Fruit fly (Drosophila melanogaster): ENCODE data around the gene CG6118.

Gene CG6118

dm6 chr3R:15418824-15419530 lies 15.6 kb downstream of the CG6118 start (continued):
- peak; percentile 33; the same call in 1 of the 3 replicates for TF ChIP-seq zfh1 (GFP tag; IDR thresholded peaks at IDR 0.05)
- peak; percentile 85 for TF ChIP-seq CG7839 (tag; optimal IDR thresholded peaks at IDR 0.05)
- TF ChIP-seq toy (GFP tag; IDR thresholded peaks at IDR 0.05), result no peak
- peak; percentile 13 for TF ChIP-seq ewg (GFP tag; optimal IDR thresholded peaks at IDR 0.05)
- TF ChIP-seq CG13123 (GFP tag; optimal IDR thresholded peaks at IDR 0.05), result peak; percentile 50
- no peak for TF ChIP-seq hb (GFP tag; IDR thresholded peaks at IDR 0.05; ENCODE audit: partially characterized antibody)
- TF ChIP-seq CG16815 (GFP tag; optimal IDR thresholded peaks at IDR 0.05), result peak; percentile 87
- TF ChIP-seq abd-A (tag; optimal IDR thresholded peaks at IDR 0.05), result peak; percentile 83
- TF ChIP-seq CG7928 (GFP tag; optimal IDR thresholded peaks at IDR 0.05), result no peak
- no peak for TF ChIP-seq hkb (optimal IDR thresholded peaks at IDR 0.05)
- TF ChIP-seq hkb (GFP tag; IDR thresholded peaks at IDR 0.05), result no peak
- TF ChIP-seq kah (GFP tag; optimal IDR thresholded peaks at IDR 0.05), result no peak
- peak; percentile 89 for TF ChIP-seq CG33557 (GFP tag; optimal IDR thresholded peaks at IDR 0.05)
- no peak for TF ChIP-seq CG31365 (tag; optimal IDR thresholded peaks at IDR 0.05)
- TF ChIP-seq fru (optimal IDR thresholded peaks at IDR 0.05), result no peak
- no peak for TF ChIP-seq tx (GFP tag; optimal IDR thresholded peaks at IDR 0.05)
- peak in 1 of 2 experiments; percentile 34 for TF ChIP-seq chif (GFP tag; optimal IDR thresholded peaks at IDR 0.05)
- peak; percentile 72 for TF ChIP-seq Nf-YB (GFP tag; optimal IDR thresholded peaks at IDR 0.05)
- peak; percentile 70 for TF ChIP-seq E2f1 (GFP tag; IDR thresholded peaks at IDR 0.05)
- peak; percentile 60; the same call in 2 of the 3 replicates for TF ChIP-seq croc (GFP tag; conservative IDR thresholded peaks at IDR 0.05)
- peak; percentile 42 for TF ChIP-seq Nf-YC (tag; optimal IDR thresholded peaks at IDR 0.05)
- no peak for TF ChIP-seq Camta (GFP tag; optimal IDR thresholded peaks at IDR 0.05)
- TF ChIP-seq Lim3 (GFP tag; IDR thresholded peaks at IDR 0.05), result no peak
- TF ChIP-seq fd96Cb (tag; optimal IDR thresholded peaks at IDR 0.05), result peak; percentile 75
- TF ChIP-seq pan (optimal IDR thresholded peaks at IDR 0.05), result no peak
- peak in 1 of 2 experiments; percentile 34 for TF ChIP-seq pan (GFP tag; optimal IDR thresholded peaks at IDR 0.05 in 1 of 2, IDR thresholded peaks at IDR 0.05 in 1 of 2)
- TF ChIP-seq CG1832 (GFP tag; optimal IDR thresholded peaks at IDR 0.05), result no peak
- peak; percentile 31; the same call in 1 of the 2 replicates for TF ChIP-seq E2f2 (GFP tag; IDR thresholded peaks at IDR 0.05)
- peak; percentile 11 to 84 for TF ChIP-seq Hr51 (GFP tag; optimal IDR thresholded peaks at IDR 0.05)
- TF ChIP-seq Sin3A (optimal IDR thresholded peaks at IDR 0.05), result no peak
- no peak for TF ChIP-seq CG34224 (GFP tag; IDR thresholded peaks at IDR 0.05; ENCODE audit: partially characterized antibody)
- TF ChIP-seq Hand (GFP tag; optimal IDR thresholded peaks at IDR 0.05), result peak; percentile 60
- peak; percentile 75 for TF ChIP-seq Kr (GFP tag; optimal IDR thresholded peaks at IDR 0.05)
- no peak for TF ChIP-seq disco-r (GFP tag; optimal IDR thresholded peaks at IDR 0.05)
- no peak for TF ChIP-seq CrebB (tag; optimal IDR thresholded peaks at IDR 0.05)
- TF ChIP-seq CG1024 (GFP tag; IDR thresholded peaks at IDR 0.05), result no peak
- no peak for TF ChIP-seq pita (GFP tag; optimal IDR thresholded peaks at IDR 0.05)
- TF ChIP-seq C15 (GFP tag; IDR thresholded peaks at IDR 0.05), result no peak
- no peak for TF ChIP-seq Bdp1 (GFP tag; optimal IDR thresholded peaks at IDR 0.05)
- peak; percentile 84 for TF ChIP-seq CG11504 (tag; optimal IDR thresholded peaks at IDR 0.05)
- TF ChIP-seq CG7963 (GFP tag; IDR thresholded peaks at IDR 0.05; ENCODE audit: partially characterized antibody), result no peak
- peak; percentile 70 for TF ChIP-seq CG15269 (tag; optimal IDR thresholded peaks at IDR 0.05)
- TF ChIP-seq sc (optimal IDR thresholded peaks at IDR 0.05), result no peak
- TF ChIP-seq sc (GFP tag; optimal IDR thresholded peaks at IDR 0.05), result peak; percentile 62
- no peak for TF ChIP-seq Eip74EF (GFP tag; optimal IDR thresholded peaks at IDR 0.05)
- no peak for TF ChIP-seq CG10959 (GFP tag; IDR thresholded peaks at IDR 0.05)
- TF ChIP-seq lola (GFP tag; optimal IDR thresholded peaks at IDR 0.05), result peak in 1 of 3 experiments; percentile 96
- TF ChIP-seq CG6254 (GFP tag; optimal IDR thresholded peaks at IDR 0.05), result peak; percentile 33
- TF ChIP-seq CG15514 (GFP tag; optimal IDR thresholded peaks at IDR 0.05), result no peak

All from whole organism, embryonic.